Worm (Caenorhabditis elegans) whole organism, early embryonic: ENCODE measurements around the gene cyp-34A2.

Experiments used
- B0310.2 ChIP-seq: sonication (generic microtip); optimal IDR thresholded peaks from 2 replicates; lab custom pipeline; 2016; ENCODE audit warnings: mild to moderate bottlenecking, missing genetic modification characterization, missing compliant biosample characterization
- F13C5.2 ChIP-seq: sonication (generic microtip); optimal IDR thresholded peaks from 2 replicates; lab custom pipeline; 2017; ENCODE audit warnings: mild to moderate bottlenecking, missing genetic modification characterization, inconsistent platforms, missing compliant biosample characterization
- aly-1 ChIP-seq: sonication (generic microtip); optimal IDR thresholded peaks from 2 replicates; lab custom pipeline; 2016; ENCODE audit warnings: missing genetic modification characterization, missing compliant biosample characterization
- ama-1 ChIP-seq: fragments of 150-350 bp; optimal IDR thresholded peaks from 2 replicates; lab custom pipeline; 2014
- ceh-13 ChIP-seq: fragments of 200-800 bp; sonication (Bioruptor generic); optimal IDR thresholded peaks from 2 replicates; lab custom pipeline; 2018; ENCODE audit warnings: mild to moderate bottlenecking, missing genetic modification characterization, missing compliant biosample characterization
- ceh-36 ChIP-seq: sonication (generic microtip); optimal IDR thresholded peaks from 2 replicates; lab custom pipeline; 2016; ENCODE audit warnings: missing genetic modification characterization, inconsistent platforms, missing compliant biosample characterization
- ets-7 ChIP-seq: sonication (generic microtip); optimal IDR thresholded peaks from 2 replicates; lab custom pipeline; 2016; ENCODE audit warnings: missing genotype, missing genetic modification characterization, missing compliant biosample characterization
- flt-1 ChIP-seq: fragments of 200-800 bp; sonication (Bioruptor generic); IDR thresholded peaks from 2 replicates; pipeline ENCODE4 v1.3.6; 2022; ENCODE audit warnings: missing genetic modification characterization, missing compliant biosample characterization
- hmbx-1 ChIP-seq: sonication (generic microtip); optimal IDR thresholded peaks from 2 replicates; lab custom pipeline; 2016; ENCODE audit warnings: mild to moderate bottlenecking, missing genetic modification characterization, missing compliant biosample characterization
- hmg-4 ChIP-seq: fragments of 200-800 bp; sonication (Bioruptor generic); optimal IDR thresholded peaks from 2 replicates; lab custom pipeline; 2018; ENCODE audit warnings: mild to moderate bottlenecking, missing genetic modification characterization, missing compliant biosample characterization
- hnd-1 ChIP-seq: sonication (generic microtip); optimal IDR thresholded peaks from 2 replicates; lab custom pipeline; 2016; ENCODE audit warnings: missing genetic modification characterization, missing compliant biosample characterization
- pes-1 ChIP-seq: fragments of 200-800 bp; sonication (Bioruptor generic); IDR thresholded peaks from 2 replicates; pipeline ENCODE4 v1.3.6; 2022; ENCODE audit warnings: missing genetic modification reagents, missing genetic modification characterization, missing compliant biosample characterization
- scrt-1 ChIP-seq: fragments of 200-800 bp; sonication (Bioruptor generic); IDR thresholded peaks from 2 replicates; pipeline ENCODE4 v1.3.6; 2022; ENCODE audit warnings: missing genetic modification characterization, missing compliant biosample characterization
- sea-1 ChIP-seq: fragments of 200-800 bp; sonication (Bioruptor generic); conservative IDR thresholded peaks from 2 replicates; pipeline ENCODE4 v1.3.6; 2022; ENCODE audit warnings: missing genetic modification characterization, missing compliant biosample characterization
- tbx-11 ChIP-seq: fragments of 200-800 bp; sonication (Bioruptor generic); IDR thresholded peaks from 2 replicates; pipeline ENCODE4 v1.3.6; 2022; ENCODE audit warnings: missing genetic modification characterization, missing compliant biosample characterization
- tbx-37 ChIP-seq: fragments of 200-800 bp; sonication (Bioruptor generic); conservative IDR thresholded peaks from 2 replicates; pipeline ENCODE4 v1.3.6; 2022; ENCODE audit warnings: missing genetic modification reagents, missing genetic modification characterization, missing compliant biosample characterization
- tra-4 ChIP-seq: sonication (generic microtip); optimal IDR thresholded peaks from 2 replicates; lab custom pipeline; 2017; ENCODE audit warnings: missing genetic modification characterization, missing compliant biosample characterization

Gene cyp-34A2

DNA sequence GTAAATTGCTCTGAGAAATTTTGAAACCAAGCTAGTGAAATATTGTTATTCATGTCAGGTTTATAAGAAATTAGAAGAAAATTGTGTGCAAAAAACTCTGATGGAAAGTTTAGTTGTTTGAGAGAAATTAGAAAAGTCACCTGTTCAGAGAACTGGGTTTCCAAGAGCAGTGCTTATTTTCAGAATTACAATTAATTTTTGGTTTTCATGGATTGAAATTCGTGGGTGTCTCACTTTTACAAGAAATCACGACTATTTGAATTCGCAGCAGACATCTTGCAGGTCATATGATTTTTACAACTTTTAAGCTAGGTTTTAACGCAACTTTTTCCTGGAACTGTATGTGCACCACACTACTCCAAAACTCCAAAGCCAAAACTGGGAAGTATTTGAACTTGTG lies 18.1 kb upstream of the cyp-34A2 start, which contains the start of gene srz-10:
TSS of gene srz-10 (minus strand) at position 88 of the 400 bp plus-strand sequence.
- TF ChIP-seq hmbx-1 (no peak), hnd-1 (no peak), tra-4 (tag; lab: Kevin White, UChicago) (no peak), aly-1 (no peak), flt-1 (GFP tag; lab: Robert Waterston, UW) (no peak), tbx-37 (GFP tag; lab: Robert Waterston, UW) (no peak), ceh-13 (GFP tag; lab: Kevin White, UChicago) (no peak), ama-1 (lab: Kevin White, UChicago) (no peak), pes-1 (GFP tag; lab: Robert Waterston, UW) (no peak), hmg-4 (GFP tag; lab: Kevin White, UChicago) (no peak), B0310.2 (tag; lab: Kevin White, UChicago) (no peak), scrt-1 (GFP tag; lab: Robert Waterston, UW) (no peak), F13C5.2 (tag; lab: Kevin White, UChicago) (no peak), ets-7 (tag; lab: Kevin White, UChicago) (no peak)

DNA sequence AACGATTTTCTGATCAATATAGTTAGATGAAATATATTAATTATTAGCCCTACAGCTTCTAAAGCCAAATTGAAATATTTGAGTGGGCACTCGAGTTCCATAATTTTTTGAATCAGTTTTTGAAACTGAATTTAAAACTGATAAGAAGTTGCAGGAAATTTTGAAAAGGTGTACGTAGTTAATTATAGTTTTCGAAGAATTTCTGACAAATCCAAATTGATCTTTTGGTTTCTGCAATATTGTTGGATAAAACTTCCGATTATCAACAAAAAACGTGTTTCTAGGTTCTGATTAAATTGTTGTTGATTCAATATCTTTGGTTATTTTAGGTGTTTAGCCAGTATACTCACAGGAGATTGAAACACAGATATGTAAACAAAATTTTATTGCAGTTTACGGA lies 15.8 kb upstream of the cyp-34A2 start, which contains the start of gene T26H8.4:
TSS of gene T26H8.4 (minus strand) at position 101 of the 400 bp plus-strand sequence.
- TF ChIP-seq sea-1 (GFP tag; lab: Robert Waterston, UW) = no peak
- TF ChIP-seq flt-1 (GFP tag; lab: Robert Waterston, UW) = no peak
- no peak for TF ChIP-seq ama-1 (lab: Kevin White, UChicago)
- no peak for TF ChIP-seq tbx-11 (GFP tag; lab: Robert Waterston, UW)
- TF ChIP-seq hmg-4 (GFP tag; lab: Kevin White, UChicago) = no peak
- TF ChIP-seq ceh-36 (tag; lab: Kevin White, UChicago) = no peak
- TF ChIP-seq hnd-1 = no peak
- no peak for TF ChIP-seq F13C5.2 (tag; lab: Kevin White, UChicago)
- TF ChIP-seq tra-4 (tag; lab: Kevin White, UChicago) = no peak

- TF ChIP-seq hnd-1 (no peak), scrt-1 (GFP tag; lab: Robert Waterston, UW) (no peak)
Measured at ce11 chrV:15305502-15305901, 14.6 kb upstream of the cyp-34A2 start, which contains the start of gene T26H8.5. TSS of gene T26H8.5 (minus strand) at chrV:15305602.

DNA sequence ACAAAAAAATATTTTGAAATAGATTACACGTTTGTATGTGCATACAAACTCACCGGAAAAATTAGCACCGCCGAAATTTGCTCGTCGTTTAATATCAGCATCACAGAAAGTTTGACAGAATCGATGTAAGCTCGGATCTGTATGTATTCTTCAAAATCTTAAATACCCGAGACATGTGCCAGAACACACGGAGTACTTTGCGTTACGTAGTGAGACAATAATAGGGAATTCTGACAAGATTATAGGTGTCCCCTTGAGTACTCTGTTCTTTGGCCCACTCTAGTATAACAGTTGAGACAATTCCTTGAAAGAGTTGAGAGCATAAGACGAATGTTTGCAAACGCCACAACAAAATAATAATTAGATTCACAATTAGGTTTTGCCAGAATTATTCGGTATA lies 12.7 kb upstream of the cyp-34A2 start, which contains the start of gene srx-48:
TSS of gene srx-48 (minus strand) at position 101 of the 400 bp plus-strand sequence.
- no peak for TF ChIP-seq hnd-1
- no peak for TF ChIP-seq tra-4 (tag; lab: Kevin White, UChicago)
- TF ChIP-seq hmbx-1 = no peak
- TF ChIP-seq tbx-37 (GFP tag; lab: Robert Waterston, UW) = no peak
- no peak for TF ChIP-seq hmg-4 (GFP tag; lab: Kevin White, UChicago)
- TF ChIP-seq F13C5.2 (tag; lab: Kevin White, UChicago) = no peak
- TF ChIP-seq aly-1 = no peak
- no peak for TF ChIP-seq ceh-13 (GFP tag; lab: Kevin White, UChicago)
- TF ChIP-seq ets-7 (tag; lab: Kevin White, UChicago) = no peak
- no peak for TF ChIP-seq pes-1 (GFP tag; lab: Robert Waterston, UW)
- no peak for TF ChIP-seq flt-1 (GFP tag; lab: Robert Waterston, UW)
- TF ChIP-seq ama-1 (lab: Kevin White, UChicago) = no peak
- TF ChIP-seq ceh-36 (tag; lab: Kevin White, UChicago) = no peak
- no peak for TF ChIP-seq scrt-1 (GFP tag; lab: Robert Waterston, UW)
- no peak for TF ChIP-seq sea-1 (GFP tag; lab: Robert Waterston, UW)
- no peak for TF ChIP-seq B0310.2 (tag; lab: Kevin White, UChicago)

ce11 chrV:15298597-15298996 lies 7.7 kb upstream of the cyp-34A2 start, which contains the start of gene cpr-3:
TSS of gene cpr-3 (minus strand) at chrV:15298700.
- TF ChIP-seq hmg-4 (GFP tag; lab: Kevin White, UChicago) = no peak
- TF ChIP-seq tbx-37 (GFP tag; lab: Robert Waterston, UW) = no peak
- no peak for TF ChIP-seq F13C5.2 (tag; lab: Kevin White, UChicago)
- TF ChIP-seq ceh-36 (tag; lab: Kevin White, UChicago) = no peak
- TF ChIP-seq pes-1 (GFP tag; lab: Robert Waterston, UW) = no peak
- TF ChIP-seq hmbx-1 = no peak
- no peak for TF ChIP-seq tbx-11 (GFP tag; lab: Robert Waterston, UW)
- TF ChIP-seq ceh-13 (GFP tag; lab: Kevin White, UChicago) = no peak

DNA sequence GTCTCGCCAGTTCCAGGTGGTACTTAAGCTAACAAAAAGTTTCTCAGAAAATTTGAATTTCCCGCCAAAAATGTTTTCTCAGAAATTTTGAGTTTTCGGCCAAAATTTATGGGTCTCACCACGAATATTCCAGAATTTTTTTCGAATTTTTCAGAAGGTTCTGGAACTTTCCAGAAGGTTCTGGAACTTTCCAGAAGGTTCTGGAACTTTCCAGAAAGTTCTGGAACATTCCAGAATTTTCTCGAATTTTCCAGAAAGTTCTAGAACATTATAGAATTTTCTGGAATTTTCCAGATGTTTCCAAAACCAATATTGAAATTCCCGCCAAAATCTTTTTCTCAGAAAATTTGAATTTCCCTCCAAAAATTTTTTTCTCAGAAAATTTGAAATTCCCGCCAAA lies 4.5 kb upstream of the cyp-34A2 start:
- TF ChIP-seq flt-1 (GFP tag; lab: Robert Waterston, UW) (peak; percentile 15; the same call in 1 of the 2 replicates), pes-1 (GFP tag; lab: Robert Waterston, UW) (peak; percentile 54; the same call in 1 of the 2 replicates)

DNA sequence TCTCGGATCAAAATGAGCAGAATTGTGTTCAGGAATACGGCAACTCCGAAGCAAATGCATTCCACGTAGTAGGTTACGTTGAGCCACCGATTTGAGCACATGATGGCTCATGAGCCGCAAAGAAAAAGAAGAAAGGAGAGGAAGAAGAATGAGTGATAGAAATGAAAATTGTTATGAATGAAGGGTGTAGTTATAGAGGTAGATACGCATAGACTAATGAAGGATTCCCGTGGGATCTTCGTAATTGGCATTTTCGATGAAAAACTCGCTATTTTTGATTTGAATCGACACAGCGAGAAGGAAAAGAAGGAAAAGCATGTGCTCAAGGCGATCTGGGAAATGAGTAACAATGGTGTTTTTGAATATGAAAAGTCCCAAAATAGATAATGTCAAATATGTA lies 3.0 kb upstream of the cyp-34A2 start, which contains the start of gene str-96:
TSS of gene str-96 (minus strand) at position 101 of the 400 bp plus-strand sequence.
- TF ChIP-seq tra-4 (tag; lab: Kevin White, UChicago) (no peak), sea-1 (GFP tag; lab: Robert Waterston, UW) (no peak), F13C5.2 (tag; lab: Kevin White, UChicago) (no peak), ama-1 (lab: Kevin White, UChicago) (no peak), tbx-11 (GFP tag; lab: Robert Waterston, UW) (no peak), hmg-4 (GFP tag; lab: Kevin White, UChicago) (no peak), B0310.2 (tag; lab: Kevin White, UChicago) (no peak), hnd-1 (no peak), ceh-13 (GFP tag; lab: Kevin White, UChicago) (no peak), scrt-1 (GFP tag; lab: Robert Waterston, UW) (no peak), aly-1 (no peak), hmbx-1 (no peak), tbx-37 (GFP tag; lab: Robert Waterston, UW) (no peak), ceh-36 (tag; lab: Kevin White, UChicago) (no peak), flt-1 (GFP tag; lab: Robert Waterston, UW) (no peak)
